Worm (Caenorhabditis elegans): ENCODE measurements around the gene gfat-2.

gfat-2 gene

DNA sequence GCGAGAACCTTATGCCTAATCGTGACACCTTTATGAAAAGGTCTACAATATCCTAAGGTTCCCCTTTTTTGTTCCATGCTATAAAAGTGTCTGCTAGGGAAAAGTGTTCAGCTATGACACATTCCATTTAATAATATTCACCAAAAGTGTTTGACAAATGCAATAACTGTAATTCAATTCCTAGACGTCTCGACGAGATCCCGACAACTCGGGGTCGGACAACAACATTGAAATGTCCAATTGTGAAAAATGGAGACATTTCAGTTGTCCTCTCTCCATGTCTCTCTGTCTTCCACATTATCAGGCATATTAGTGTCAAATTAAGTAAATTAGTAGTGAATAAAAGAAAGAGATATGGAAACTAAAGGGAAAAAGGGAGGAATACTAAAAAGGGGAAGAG is 21.4 kb downstream of the gfat-2 start:
- TF ChIP-seq ces-1 (GFP tag; optimal IDR thresholded peaks at IDR 0.05): peak; percentile 98
- TF ChIP-seq mls-2 (tag; optimal IDR thresholded peaks at IDR 0.05): no peak

DNA sequence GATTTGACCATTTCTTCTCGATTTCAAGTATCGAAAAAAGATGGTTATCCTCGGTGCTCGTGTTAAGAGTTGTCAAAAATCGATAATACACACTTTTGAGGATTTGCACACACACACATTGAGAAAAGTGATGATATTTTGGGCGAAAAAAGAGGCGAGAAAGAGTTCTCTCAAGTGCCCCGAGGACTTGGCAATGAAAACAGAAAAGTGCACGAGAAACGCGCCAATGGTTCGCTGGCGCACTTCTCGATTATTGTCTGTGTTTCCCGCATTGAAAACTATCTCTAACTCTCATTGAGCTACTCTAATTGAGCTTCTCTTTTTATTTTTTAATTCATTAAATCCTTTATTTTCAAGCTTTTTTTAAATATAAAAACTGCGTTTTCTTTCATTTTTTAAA is 23.7 kb downstream of the gfat-2 start:
- TF ChIP-seq ztf-11 (tag; optimal IDR thresholded peaks at IDR 0.05) (peak; percentile 39), tbx-8 (GFP tag; optimal IDR thresholded peaks at IDR 0.05) (no peak), nhr-28 (tag; optimal IDR thresholded peaks at IDR 0.05) (no peak), nhr-76 (tag; optimal IDR thresholded peaks at IDR 0.05) (no peak), lsy-2 (tag; optimal IDR thresholded peaks at IDR 0.05) (peak; percentile 53), pha-4 (tag; optimal IDR thresholded peaks at IDR 0.05) (peak; percentile 61), nhr-237 (tag; optimal IDR thresholded peaks at IDR 0.05) (peak; percentile 68), ceh-39 (tag; optimal IDR thresholded peaks at IDR 0.05) (no peak), bed-3 (GFP tag; optimal IDR thresholded peaks at IDR 0.05) (no peak), hlh-1 (tag; optimal IDR thresholded peaks at IDR 0.05) (peak; percentile 28), mep-1 (tag; optimal IDR thresholded peaks at IDR 0.05) (peak; percentile 47), elt-3 (tag; optimal IDR thresholded peaks at IDR 0.05) (no peak), lin-13 (tag; optimal IDR thresholded peaks at IDR 0.05) (peak; percentile 26), mls-2 (tag; optimal IDR thresholded peaks at IDR 0.05) (no peak), ces-1 (GFP tag; optimal IDR thresholded peaks at IDR 0.05) (peak; percentile 50)

- TF ChIP-seq mab-5 (tag; optimal IDR thresholded peaks at IDR 0.05) (no peak), ces-1 (GFP tag; optimal IDR thresholded peaks at IDR 0.05) (peak; percentile 39)
These were observed 24.5 kb downstream of the gfat-2 start for ce11 chrIV:11434575-11434974.

- TF ChIP-seq ces-1 (GFP tag; optimal IDR thresholded peaks at IDR 0.05) (peak; percentile 46), ceh-39 (tag; optimal IDR thresholded peaks at IDR 0.05) (no peak), flh-1 (GFP tag; optimal IDR thresholded peaks at IDR 0.05) (no peak)
These were observed 25.7 kb downstream of the gfat-2 start for ce11 chrIV:11435761-11436160.

- TF ChIP-seq unc-62 (GFP tag; optimal IDR thresholded peaks at IDR 0.05) (no peak), tbx-8 (GFP tag; optimal IDR thresholded peaks at IDR 0.05) (no peak), nhr-28 (tag; optimal IDR thresholded peaks at IDR 0.05) (no peak), ces-1 (GFP tag; optimal IDR thresholded peaks at IDR 0.05) (no peak), nhr-12 (tag; optimal IDR thresholded peaks at IDR 0.05) (no peak), bed-3 (GFP tag; optimal IDR thresholded peaks at IDR 0.05) (no peak), ztf-11 (tag; optimal IDR thresholded peaks at IDR 0.05) (no peak), drap-1 (GFP tag; optimal IDR thresholded peaks at IDR 0.05) (no peak), ceh-43 (GFP tag; optimal IDR thresholded peaks at IDR 0.05) (no peak), sem-2 (GFP tag; optimal IDR thresholded peaks at IDR 0.05) (no peak), nhr-237 (tag; optimal IDR thresholded peaks at IDR 0.05) (no peak), hlh-1 (tag; optimal IDR thresholded peaks at IDR 0.05) (no peak), unc-120 (tag; optimal IDR thresholded peaks at IDR 0.05; ENCODE audit: poor library complexity, severe bottlenecking) (no peak), ceh-39 (tag; optimal IDR thresholded peaks at IDR 0.05) (no peak), ham-2 (GFP tag; optimal IDR thresholded peaks at IDR 0.05) (no peak), blmp-1 (tag; optimal IDR thresholded peaks at IDR 0.05) (no peak), sptf-1 (tag; optimal IDR thresholded peaks at IDR 0.05) (no peak), elt-1 (tag; optimal IDR thresholded peaks at IDR 0.05; ENCODE audit: borderline replicate concordance, insufficient read depth) (no peak)
These were observed 28.2 kb downstream of the gfat-2 start for ce11 chrIV:11438255-11438654.

DNA sequence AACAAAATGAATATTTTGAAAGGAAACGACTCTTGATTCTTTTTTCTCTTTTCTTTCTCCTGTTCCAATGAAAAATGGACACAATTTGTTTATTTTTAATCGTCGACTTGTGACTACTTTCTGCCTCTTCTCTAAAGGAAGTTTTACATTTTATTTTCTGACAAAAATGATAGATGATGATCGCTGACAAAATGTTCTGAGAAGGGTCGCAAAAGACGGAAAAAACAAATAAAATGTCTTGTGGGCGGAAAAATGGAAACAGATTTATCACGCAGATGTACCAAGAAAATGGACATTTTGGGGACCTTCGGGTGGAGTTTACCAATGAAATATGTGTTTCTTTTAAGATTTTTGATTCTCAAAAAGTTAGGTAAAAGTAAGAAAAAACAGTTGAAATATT is 42.9 kb downstream of the gfat-2 start:
- TF ChIP-seq sptf-1 (tag; optimal IDR thresholded peaks at IDR 0.05): no peak
- TF ChIP-seq cnd-1 (tag; optimal IDR thresholded peaks at IDR 0.05): no peak
- no peak for TF ChIP-seq flh-1 (GFP tag; optimal IDR thresholded peaks at IDR 0.05)
- no peak for TF ChIP-seq snpc-4 (tag; optimal IDR thresholded peaks at IDR 0.05)
- TF ChIP-seq mls-2 (tag; optimal IDR thresholded peaks at IDR 0.05): no peak

DNA sequence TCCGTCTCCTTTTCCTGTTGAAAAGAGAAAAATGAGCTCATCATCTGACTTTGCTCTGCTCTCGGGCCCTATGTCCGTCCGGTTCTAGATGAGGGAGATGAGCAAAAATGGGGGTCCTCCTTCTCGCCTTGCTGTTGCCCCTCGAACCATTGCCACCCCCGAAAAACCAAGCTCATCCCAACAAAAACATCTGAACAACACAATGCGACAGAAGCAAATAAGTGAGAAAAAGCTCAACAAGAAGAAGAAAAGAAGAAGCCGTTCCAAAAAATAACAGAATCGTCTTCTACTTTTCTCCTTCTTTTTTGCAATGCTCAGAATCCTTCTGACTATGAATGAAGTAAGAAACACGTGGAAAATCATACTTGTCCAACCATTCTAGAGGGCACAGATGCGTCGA is 45.8 kb downstream of the gfat-2 start:
- no peak for TF ChIP-seq M03D4.4 (tag; optimal IDR thresholded peaks at IDR 0.05)
- no peak for TF ChIP-seq unc-62 (GFP tag; optimal IDR thresholded peaks at IDR 0.05)
- no peak for TF ChIP-seq nhr-76 (tag; optimal IDR thresholded peaks at IDR 0.05)
- no peak for TF ChIP-seq nhr-237 (tag; optimal IDR thresholded peaks at IDR 0.05)
- no peak for TF ChIP-seq ces-1 (GFP tag; optimal IDR thresholded peaks at IDR 0.05)
- TF ChIP-seq bed-3 (GFP tag; optimal IDR thresholded peaks at IDR 0.05): no peak
- no peak for TF ChIP-seq flh-1 (GFP tag; optimal IDR thresholded peaks at IDR 0.05)
- TF ChIP-seq nhr-12 (tag; optimal IDR thresholded peaks at IDR 0.05): no peak
- TF ChIP-seq lin-32 (GFP tag; optimal IDR thresholded peaks at IDR 0.05): no peak
- TF ChIP-seq sptf-1 (tag; optimal IDR thresholded peaks at IDR 0.05): no peak
- TF ChIP-seq snpc-4 (tag; optimal IDR thresholded peaks at IDR 0.05): no peak
- no peak for TF ChIP-seq mab-5 (tag; optimal IDR thresholded peaks at IDR 0.05)
- no peak for TF ChIP-seq ceh-43 (GFP tag; optimal IDR thresholded peaks at IDR 0.05)
- TF ChIP-seq cnd-1 (tag; optimal IDR thresholded peaks at IDR 0.05): no peak
- no peak for TF ChIP-seq elt-1 (tag; optimal IDR thresholded peaks at IDR 0.05; ENCODE audit: borderline replicate concordance, insufficient read depth)
- no peak for TF ChIP-seq ztf-11 (tag; optimal IDR thresholded peaks at IDR 0.05)

Measured in whole organism, mixed stage, embryonic.